Worm (Caenorhabditis elegans): ENCODE measurements around the gene C17B7.4.

The C17B7.4 gene

ce11 chrV:3388299-3388698 is 49.2 kb downstream of the C17B7.4 start:
- TF ChIP-seq Y22D7AL.16 (tag; optimal IDR thresholded peaks at IDR 0.05) (no peak), ceh-18 (tag; optimal IDR thresholded peaks at IDR 0.05) (no peak), fax-1 (tag; optimal IDR thresholded peaks at IDR 0.05) (no peak)
